Worm (Caenorhabditis elegans): ENCODE data around the gene sym-2.

The sym-2 gene

ce11 chrII:9189648-9190047, 1.4 kb upstream of the sym-2 start (continued):
- TF ChIP-seq F39B2.1 (GFP tag; IDR thresholded peaks at IDR 0.05), result no peak

ce11 chrII:9185915-9186314, 2.4 kb downstream of the sym-2 start:
- TF ChIP-seq tbx-9 (tag; optimal IDR thresholded peaks at IDR 0.05; ENCODE audit: borderline replicate concordance) (no peak), akir-1 (GFP tag; optimal IDR thresholded peaks at IDR 0.05) (no peak), egl-18 (GFP tag; IDR thresholded peaks at IDR 0.05) (no peak), ztf-18 (tag; optimal IDR thresholded peaks at IDR 0.05) (no peak), T07F8.4 (tag; optimal IDR thresholded peaks at IDR 0.05) (no peak), tbp1 (GFP tag; optimal IDR thresholded peaks at IDR 0.05) (no peak), Y95B8A.8 (GFP tag; IDR thresholded peaks at IDR 0.05) (no peak), attf-6 (GFP tag; IDR thresholded peaks at IDR 0.05) (no peak), lir-1 (GFP tag; conservative IDR thresholded peaks at IDR 0.05) (no peak), F57C9.4 (tag; optimal IDR thresholded peaks at IDR 0.05) (no peak), T26A5.8 (tag; optimal IDR thresholded peaks at IDR 0.05) (no peak), fkh-3 (tag; optimal IDR thresholded peaks at IDR 0.05) (no peak), rpc-1 (optimal IDR thresholded peaks at IDR 0.05) (no peak), rpc-1 (tag; optimal IDR thresholded peaks at IDR 0.05) (no peak), F10E7.11 (tag; optimal IDR thresholded peaks at IDR 0.05) (no peak), nfya-1 (tag; optimal IDR thresholded peaks at IDR 0.05; ENCODE audit: borderline replicate concordance, insufficient read depth) (no peak)

ce11 chrII:9181155-9181554, 7.1 kb downstream of the sym-2 start:
- TF ChIP-seq sea-2 (GFP tag; IDR thresholded peaks at IDR 0.05) (no peak), nhr-80 (tag; optimal IDR thresholded peaks at IDR 0.05) (peak; percentile 59)

ce11 chrII:9178811-9179210, 9.5 kb downstream of the sym-2 start:
- no peak for TF ChIP-seq hmg-1.2 (GFP tag; IDR thresholded peaks at IDR 0.05)
- no peak for TF ChIP-seq madf-10 (tag; optimal IDR thresholded peaks at IDR 0.05)
- TF ChIP-seq madf-6 (GFP tag; IDR thresholded peaks at IDR 0.05), result no peak
- TF ChIP-seq snpc-1.1 (tag; optimal IDR thresholded peaks at IDR 0.05; ENCODE audit: insufficient read depth), result no peak
- no peak for TF ChIP-seq ztf-6 (GFP tag; IDR thresholded peaks at IDR 0.05)
- TF ChIP-seq K12H6.12 (tag; optimal IDR thresholded peaks at IDR 0.05), result no peak
- TF ChIP-seq ceh-58 (GFP tag; IDR thresholded peaks at IDR 0.05), result no peak
- no peak for TF ChIP-seq F39B2.1 (GFP tag; IDR thresholded peaks at IDR 0.05)
- no peak for TF ChIP-seq die-1 (tag; optimal IDR thresholded peaks at IDR 0.05)
- no peak for TF ChIP-seq egrh-3 (GFP tag; IDR thresholded peaks at IDR 0.05)
- no peak for TF ChIP-seq Y79H2A.3 (GFP tag; conservative IDR thresholded peaks at IDR 0.05)
- TF ChIP-seq F23B12.7 (tag; optimal IDR thresholded peaks at IDR 0.05; ENCODE audit: insufficient read depth), result no peak
- no peak for TF ChIP-seq mxl-1 (tag; optimal IDR thresholded peaks at IDR 0.05)
- no peak for TF ChIP-seq F37B4.10 (GFP tag; IDR thresholded peaks at IDR 0.05)
- no peak for TF ChIP-seq rpc-1 (optimal IDR thresholded peaks at IDR 0.05)
- TF ChIP-seq rpc-1 (tag; optimal IDR thresholded peaks at IDR 0.05), result no peak
- no peak for TF ChIP-seq nhr-27 (tag; optimal IDR thresholded peaks at IDR 0.05)

- no peak for TF ChIP-seq tbx-9 (tag; optimal IDR thresholded peaks at IDR 0.05; ENCODE audit: borderline replicate concordance)
- TF ChIP-seq attf-3 (GFP tag; conservative IDR thresholded peaks at IDR 0.05), result peak; percentile 96
- TF ChIP-seq lin-54 (GFP tag; optimal IDR thresholded peaks at IDR 0.05), result peak; percentile 7
- TF ChIP-seq Y53F4B.3 (GFP tag; IDR thresholded peaks at IDR 0.05), result no peak
Measured at ce11 chrII:9177080-9177479, 11.2 kb downstream of the sym-2 start, which contains the start of the genes sec-5 and pir-1. Gene sec-5 (minus strand): TSS chrII:9177152. Gene pir-1 (plus strand): TSS chrII:9177300.
